Worm (Caenorhabditis elegans): ENCODE data around the gene taf-11.3.

The taf-11.3 gene

DNA sequence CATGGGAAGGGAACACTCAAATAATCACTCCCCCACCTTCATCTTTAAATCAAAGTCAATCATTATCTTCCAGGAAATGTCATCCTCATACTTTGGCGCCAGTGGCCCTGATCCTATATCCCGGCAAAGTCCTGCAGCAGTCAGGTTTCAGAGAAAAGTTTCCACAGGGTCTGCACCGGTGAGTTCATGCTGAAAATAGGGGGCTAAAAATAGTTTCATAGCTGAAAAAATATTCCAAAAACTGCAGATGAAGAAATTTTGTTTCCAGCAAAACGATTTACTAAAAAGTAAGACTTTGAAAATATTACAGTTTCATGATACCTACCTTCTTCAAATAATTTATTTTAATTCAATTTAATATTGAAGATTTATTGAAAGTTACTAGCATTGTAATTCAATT is 17.0 kb downstream of the taf-11.3 start, which contains the start of gene ptr-25:
TSS of gene ptr-25 (plus strand) at position 73 of the 400 bp plus-strand sequence.
- no peak for TF ChIP-seq snpc-4 (tag; optimal IDR thresholded peaks at IDR 0.05)
- TF ChIP-seq zip-4 (GFP tag; optimal IDR thresholded peaks at IDR 0.05): no peak
- no peak for TF ChIP-seq ceh-88 (GFP tag; IDR thresholded peaks at IDR 0.05)
- TF ChIP-seq unc-62 (GFP tag; optimal IDR thresholded peaks at IDR 0.05): no peak
- TF ChIP-seq efl-1 (optimal IDR thresholded peaks at IDR 0.05): no peak
- peak in 1 of 2 experiments; percentile 75 for TF ChIP-seq efl-1 (GFP tag; optimal IDR thresholded peaks at IDR 0.05 in 1 of 2)

DNA sequence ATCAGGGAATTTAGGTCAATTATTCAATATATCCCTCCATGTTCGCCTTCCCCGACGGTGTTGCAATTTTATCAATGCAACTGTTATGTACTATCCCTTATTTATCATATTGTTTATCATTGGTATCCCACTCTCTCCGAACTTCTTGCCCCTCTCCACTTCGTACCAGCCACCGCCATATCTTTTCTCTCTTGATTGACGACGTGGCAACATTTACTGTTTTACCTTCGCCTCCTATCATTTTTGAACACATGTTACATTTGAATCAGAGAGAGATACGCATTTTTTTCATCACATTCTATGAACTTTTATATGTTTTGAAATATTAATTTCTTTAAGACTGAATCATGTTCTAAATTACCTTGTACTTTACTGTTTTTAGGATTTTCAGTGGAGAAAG is 18.6 kb downstream of the taf-11.3 start:
- TF ChIP-seq fkh-10 (GFP tag; optimal IDR thresholded peaks at IDR 0.05): no peak
- TF ChIP-seq sox-4 (tag; optimal IDR thresholded peaks at IDR 0.05): no peak
- TF ChIP-seq elt-3 (tag; optimal IDR thresholded peaks at IDR 0.05): peak in 4 of 6 experiments; percentile 14 to 61 (median 52)
- no peak for TF ChIP-seq dpl-1 (GFP tag; optimal IDR thresholded peaks at IDR 0.05)
- no peak for TF ChIP-seq elt-2 (tag; optimal IDR thresholded peaks at IDR 0.05)
- no peak for TF ChIP-seq hlh-17 (GFP tag; optimal IDR thresholded peaks at IDR 0.05; ENCODE audit: borderline replicate concordance)
- no peak for TF ChIP-seq C16A3.4 (tag; optimal IDR thresholded peaks at IDR 0.05)
- TF ChIP-seq mef-2 (tag; optimal IDR thresholded peaks at IDR 0.05): no peak
- TF ChIP-seq ets-5 (GFP tag; IDR thresholded peaks at IDR 0.05): no peak
- no peak for TF ChIP-seq hpl-2 (GFP tag; optimal IDR thresholded peaks at IDR 0.05)
- TF ChIP-seq aly-2 (tag; optimal IDR thresholded peaks at IDR 0.05): no peak
- TF ChIP-seq pqm-1 (tag; optimal IDR thresholded peaks at IDR 0.05): no peak
- no peak for TF ChIP-seq nhr-11 (tag; optimal IDR thresholded peaks at IDR 0.05)
- TF ChIP-seq Y116A8C.19 (tag; optimal IDR thresholded peaks at IDR 0.05; ENCODE audit: borderline replicate concordance): no peak
- no peak for TF ChIP-seq efl-1 (optimal IDR thresholded peaks at IDR 0.05)
- TF ChIP-seq efl-1 (GFP tag; optimal IDR thresholded peaks at IDR 0.05 in 1 of 2): peak in 1 of 2 experiments; percentile 40
- TF ChIP-seq blmp-1 (tag; optimal IDR thresholded peaks at IDR 0.05): peak; percentile 78
- TF ChIP-seq nhr-85 (tag): peak; percentile 36
- no peak for TF ChIP-seq rnt-1 (tag; optimal IDR thresholded peaks at IDR 0.05)
- TF ChIP-seq fkh-8 (tag; optimal IDR thresholded peaks at IDR 0.05): no peak
- TF ChIP-seq nhr-28 (tag; optimal IDR thresholded peaks at IDR 0.05): no peak
- no peak for TF ChIP-seq ceh-90 (tag; optimal IDR thresholded peaks at IDR 0.05)

DNA sequence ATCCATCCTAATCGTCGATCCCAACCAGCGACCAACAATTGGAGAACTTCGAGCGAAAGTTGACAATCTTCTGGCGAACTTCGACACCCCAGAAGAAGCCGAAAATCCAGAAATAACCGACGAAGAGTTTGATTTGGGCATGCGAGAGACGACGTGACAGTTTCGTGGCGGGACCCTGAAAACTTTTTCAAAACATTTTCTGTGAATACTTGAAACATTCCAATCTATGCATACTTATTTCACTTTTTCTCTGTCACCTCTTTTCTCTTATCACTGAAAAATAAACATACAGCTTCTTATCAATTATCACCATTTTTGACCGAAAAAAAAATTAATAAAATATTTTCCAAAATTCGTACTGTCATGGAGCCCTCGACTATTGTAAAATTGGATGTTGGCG is 23.1 kb downstream of the taf-11.3 start, which contains the start of gene D2045.8:
TSS of gene D2045.8 (plus strand) at position 301 of the 400 bp plus-strand sequence.
- no peak for TF ChIP-seq fkh-4 (tag; optimal IDR thresholded peaks at IDR 0.05; ENCODE audit: borderline replicate concordance)
- no peak for TF ChIP-seq mef-2 (tag; optimal IDR thresholded peaks at IDR 0.05)
- TF ChIP-seq nhr-11 (tag; optimal IDR thresholded peaks at IDR 0.05): no peak

DNA sequence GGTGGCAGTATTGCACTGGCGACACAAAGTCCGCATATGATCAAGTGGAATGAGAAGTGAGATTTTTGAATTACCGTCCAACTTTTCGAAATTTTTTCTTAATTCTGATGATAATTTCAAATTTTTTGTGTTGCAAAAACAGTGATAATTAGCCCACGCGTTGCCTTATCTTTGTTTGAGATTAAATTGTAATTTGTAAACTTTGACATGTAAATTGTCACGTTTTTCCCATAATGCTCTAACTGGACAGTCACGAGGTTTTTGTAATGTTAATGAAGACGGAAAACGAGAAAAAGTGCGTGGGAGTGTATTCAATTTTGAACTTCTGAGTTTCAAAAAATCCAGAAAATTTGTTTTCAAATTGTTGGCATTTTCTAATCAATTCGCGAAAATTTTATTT is 23.6 kb downstream of the taf-11.3 start:
- TF ChIP-seq lin-35 (GFP tag; optimal IDR thresholded peaks at IDR 0.05): peak in 1 of 2 experiments; percentile 21
- TF ChIP-seq elt-2 (tag; optimal IDR thresholded peaks at IDR 0.05): peak; percentile 70
- TF ChIP-seq nhr-19 (GFP tag; conservative IDR thresholded peaks at IDR 0.05): no peak

DNA sequence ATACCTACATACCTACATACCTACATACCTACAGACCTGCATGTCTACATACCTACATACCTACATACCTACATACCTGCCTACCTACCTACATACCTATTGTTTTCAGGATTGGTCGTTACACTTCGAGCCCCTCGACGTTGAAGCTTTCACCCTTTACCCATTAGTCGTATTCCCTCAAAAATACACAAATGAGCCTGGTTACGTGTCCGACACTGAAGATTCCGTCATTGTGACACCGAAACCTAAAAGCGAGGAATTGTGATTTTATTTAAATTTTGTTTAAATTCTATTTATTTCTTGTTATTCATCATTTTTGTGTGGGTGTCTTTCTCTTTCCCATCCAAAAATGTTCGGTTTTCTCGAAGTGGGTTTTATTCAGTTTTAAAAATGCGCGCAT is 25.9 kb downstream of the taf-11.3 start, which contains the start of gene D2045.7:
TSS of gene D2045.7 (plus strand) at position 301 of the 400 bp plus-strand sequence.
- TF ChIP-seq tbx-2 (tag; optimal IDR thresholded peaks at IDR 0.05) (no peak), jun-1 (tag; optimal IDR thresholded peaks at IDR 0.05) (no peak), nhr-77 (tag; optimal IDR thresholded peaks at IDR 0.05) (no peak), mdl-1 (tag; optimal IDR thresholded peaks at IDR 0.05) (no peak), lin-15B (tag; optimal IDR thresholded peaks at IDR 0.05) (no peak), pax-3 (tag; optimal IDR thresholded peaks at IDR 0.05) (no peak), lsy-2 (tag; optimal IDR thresholded peaks at IDR 0.05) (no peak), sptf-1 (tag; optimal IDR thresholded peaks at IDR 0.05) (no peak), lin-39 (tag; optimal IDR thresholded peaks at IDR 0.05) (no peak), unc-130 (tag; optimal IDR thresholded peaks at IDR 0.05) (no peak), elt-3 (tag; optimal IDR thresholded peaks at IDR 0.05) (no peak), C34B4.2 (tag; optimal IDR thresholded peaks at IDR 0.05) (no peak), zip-4 (GFP tag; optimal IDR thresholded peaks at IDR 0.05) (no peak), nhr-71 (tag; optimal IDR thresholded peaks at IDR 0.05) (no peak), egl-27 (tag; optimal IDR thresholded peaks at IDR 0.05) (no peak), nhr-84 (tag; optimal IDR thresholded peaks at IDR 0.05) (no peak)
